Worm (Caenorhabditis elegans) whole organism, young adult: ENCODE data around the gene Y7A9D.1.
A peak's percentile ranks its signal among the peaks of the same experiment; 100 is the strongest.

ENCODE experiments used
- B0261.1 ChIP-seq: sonication (generic microtip); optimal IDR thresholded peaks from 2 replicates; lab custom pipeline; 2016; ENCODE audit warnings: mild to moderate bottlenecking, missing genetic modification characterization, moderate library complexity, missing compliant biosample characterization
- C06A6.2 ChIP-seq: fragments of 200-800 bp; sonication (Bioruptor generic); conservative IDR thresholded peaks from 2 replicates; pipeline ENCODE4 v1.3.6; 2022; ENCODE audit warnings: missing genetic modification characterization, missing compliant biosample characterization
- C17E4.6 ChIP-seq: fragments of 200-800 bp; sonication (Bioruptor generic); IDR thresholded peaks from 2 replicates; pipeline ENCODE4 v1.3.6; 2022; ENCODE audit warnings: missing genetic modification reagents, missing genetic modification characterization, missing compliant biosample characterization
- D2030.7 ChIP-seq: fragments of 200-800 bp; sonication (Bioruptor generic); IDR thresholded peaks from 2 replicates; pipeline ENCODE4 v1.3.6; 2022; ENCODE audit warnings: missing genetic modification reagents, missing genetic modification characterization, missing compliant biosample characterization
- F10E7.11 ChIP-seq: sonication (generic microtip); optimal IDR thresholded peaks from 2 replicates; lab custom pipeline; 2017; ENCODE audit warnings: mild to moderate bottlenecking, missing genetic modification characterization, moderate library complexity, missing compliant biosample characterization
- F33H1.4 ChIP-seq: fragments of 200-800 bp; sonication (Bioruptor generic); IDR thresholded peaks from 2 replicates; pipeline ENCODE4 v1.3.6; 2022; ENCODE audit warnings: missing genetic modification reagents, missing genetic modification characterization, missing compliant biosample characterization
- F37B4.10 ChIP-seq: fragments of 200-800 bp; sonication (Bioruptor generic); IDR thresholded peaks from 2 replicates; pipeline ENCODE4 v1.3.6; 2022; ENCODE audit warnings: missing genetic modification characterization, missing compliant biosample characterization
- F55B11.4 ChIP-seq: sonication (generic microtip); optimal IDR thresholded peaks from 2 replicates; lab custom pipeline; 2016; ENCODE audit warnings: missing compliant biosample characterization, missing genetic modification characterization, borderline replicate concordance; ENCODE audit not compliant: insufficient read depth
- K11D2.4 ChIP-seq: fragments of 200-800 bp; sonication (Bioruptor generic); IDR thresholded peaks from 2 replicates; pipeline ENCODE4 v1.3.6; 2022; ENCODE audit warnings: missing genetic modification reagents, missing genetic modification characterization, missing compliant biosample characterization
- T07F8.4 ChIP-seq: sonication (generic microtip); optimal IDR thresholded peaks from 2 replicates; lab custom pipeline; 2016; ENCODE audit warnings: mild to moderate bottlenecking, missing genetic modification characterization, moderate library complexity, missing compliant biosample characterization
- T26A5.8 ChIP-seq: sonication (generic microtip); optimal IDR thresholded peaks from 2 replicates; lab custom pipeline; 2016; ENCODE audit warnings: missing genetic modification characterization, missing compliant biosample characterization
- Y53F4B.3 ChIP-seq: fragments of 200-800 bp; sonication (Bioruptor generic); IDR thresholded peaks from 2 replicates; pipeline ENCODE4 v1.3.6; 2022; ENCODE audit warnings: missing genetic modification reagents, missing genetic modification characterization, missing compliant biosample characterization
- Y53G8AR.9 ChIP-seq: fragments of 200-800 bp; sonication (Bioruptor generic); conservative IDR thresholded peaks from 2 replicates; pipeline ENCODE4 v1.3.6; 2022; ENCODE audit warnings: missing genetic modification reagents, missing genetic modification characterization, missing compliant biosample characterization
- ZK185.1 ChIP-seq: sonication (generic microtip); optimal IDR thresholded peaks from 2 replicates; lab custom pipeline; 2016; ENCODE audit warnings: mild to moderate bottlenecking, missing genetic modification characterization, missing compliant biosample characterization; ENCODE audit not compliant: poor library complexity, severe bottlenecking
- attf-3 ChIP-seq: fragments of 200-800 bp; sonication (Bioruptor generic); conservative IDR thresholded peaks from 2 replicates; pipeline ENCODE4 v1.3.6; 2022; ENCODE audit warnings: missing genetic modification reagents, missing genetic modification characterization, missing compliant biosample characterization
- attf-6 ChIP-seq: fragments of 200-800 bp; sonication (Bioruptor generic); IDR thresholded peaks from 2 replicates; pipeline ENCODE4 v1.3.6; 2022; ENCODE audit warnings: missing genetic modification reagents, missing genetic modification characterization, missing compliant biosample characterization
- ccch-3 ChIP-seq: fragments of 200-800 bp; sonication (Bioruptor generic); optimal IDR thresholded peaks from 2 replicates; lab custom pipeline; 2018; ENCODE audit warnings: mild to moderate bottlenecking, missing genetic modification characterization, missing compliant biosample characterization
- cebp-1 ChIP-seq, 2 experiments: fragments of 200-800 bp in 1 of 2; sonication (Bioruptor generic) in 1 of 2; sonication (generic microtip) in 1 of 2; IDR thresholded peaks in 1 of 2; optimal IDR thresholded peaks in 1 of 2; 2 replicates each; pipeline versions ENCODE4 v1.3.6 to Lab custom; 2017 to 2022; ENCODE audit warnings: missing compliant biosample characterization in 2 of 2, missing genetic modification characterization in 2 of 2, mild to moderate bottlenecking in 1 of 2, missing genetic modification reagents in 1 of 2, moderate library complexity in 1 of 2
- ceh-58 ChIP-seq: fragments of 200-800 bp; sonication (Bioruptor generic); IDR thresholded peaks from 2 replicates; pipeline ENCODE4 v1.3.6; 2022; ENCODE audit warnings: missing genetic modification characterization, missing compliant biosample characterization
- chd-7 ChIP-seq: sonication (generic microtip); optimal IDR thresholded peaks from 2 replicates; lab custom pipeline; 2016; ENCODE audit warnings: mild to moderate bottlenecking, missing genetic modification characterization, moderate library complexity, missing compliant biosample characterization
- dpff-1 ChIP-seq: sonication (generic microtip); optimal IDR thresholded peaks from 2 replicates; lab custom pipeline; 2017; ENCODE audit warnings: mild to moderate bottlenecking, missing genetic modification characterization, missing compliant biosample characterization
- egl-44 ChIP-seq: fragments of 200-800 bp; sonication (Bioruptor generic); IDR thresholded peaks from 2 replicates; pipeline ENCODE4 v1.3.6; 2022; ENCODE audit warnings: missing genetic modification reagents, missing genetic modification characterization, missing compliant biosample characterization
- ekl-4 ChIP-seq: fragments of 200-800 bp; sonication (Bioruptor generic); IDR thresholded peaks from 2 replicates; pipeline ENCODE4 v1.3.6; 2022; ENCODE audit warnings: missing genetic modification reagents, missing genetic modification characterization, missing compliant biosample characterization
- hlh-12 ChIP-seq: sonication (generic microtip); optimal IDR thresholded peaks from 2 replicates; lab custom pipeline; 2016; ENCODE audit warnings: missing genetic modification characterization, missing compliant biosample characterization
- hmg-20 ChIP-seq: fragments of 200-800 bp; sonication (Bioruptor generic); IDR thresholded peaks from 2 replicates; pipeline ENCODE4 v1.3.6; 2022; ENCODE audit warnings: missing genetic modification reagents, missing genetic modification characterization, missing compliant biosample characterization
- hsf-1 ChIP-seq: fragments of 200-800 bp; sonication (Bioruptor generic); IDR thresholded peaks from 2 replicates; pipeline ENCODE4 v1.3.6; 2022; ENCODE audit warnings: missing genetic modification reagents, missing genetic modification characterization, missing compliant biosample characterization
- let-607 ChIP-seq, 2 experiments: fragments of 200-800 bp in 1 of 2; sonication (Bioruptor generic) in 1 of 2; sonication (generic microtip) in 1 of 2; optimal IDR thresholded peaks; 2 replicates each; lab custom pipeline; 2016 to 2018; ENCODE audit warnings: mild to moderate bottlenecking in 2 of 2, missing compliant biosample characterization in 2 of 2, missing genetic modification characterization in 2 of 2, moderate library complexity in 2 of 2, missing genotype in 1 of 2
- lsl-1 ChIP-seq: fragments of 200-800 bp; sonication (Bioruptor generic); optimal IDR thresholded peaks from 2 replicates; lab custom pipeline; 2018; ENCODE audit warnings: mild to moderate bottlenecking, missing genetic modification characterization, moderate library complexity, missing compliant biosample characterization
- madf-6 ChIP-seq: fragments of 200-800 bp; sonication (Bioruptor generic); IDR thresholded peaks from 2 replicates; pipeline ENCODE4 v1.3.6; 2022; ENCODE audit warnings: missing genetic modification reagents, missing genetic modification characterization, missing compliant biosample characterization
- mcd-1 ChIP-seq: fragments of 200-800 bp; sonication (Bioruptor generic); IDR thresholded peaks from 2 replicates; pipeline ENCODE4 v1.3.6; 2022; ENCODE audit warnings: missing genetic modification reagents, missing genetic modification characterization, missing compliant biosample characterization
- mes-4 ChIP-seq: sonication (generic microtip); optimal IDR thresholded peaks from 2 replicates; lab custom pipeline; 2016; ENCODE audit warnings: missing genotype, missing genetic modification characterization, missing compliant biosample characterization
- nhr-120 ChIP-seq: fragments of 200-800 bp; sonication (Bioruptor generic); IDR thresholded peaks from 2 replicates; pipeline ENCODE4 v1.3.6; 2022; ENCODE audit warnings: missing genetic modification characterization, missing compliant biosample characterization
- nhr-27 ChIP-seq: fragments of 200-800 bp; sonication (Bioruptor generic); optimal IDR thresholded peaks from 2 replicates; lab custom pipeline; 2018; ENCODE audit warnings: mild to moderate bottlenecking, missing genetic modification characterization, moderate library complexity, missing compliant biosample characterization
- pha-4 ChIP-seq: fragments of 150-350 bp; sonication (generic microtip); optimal IDR thresholded peaks from 2 replicates; lab custom pipeline; 2014; ENCODE audit warnings: missing biosample characterization, missing genetic modification reagents, missing genetic modification characterization
- rec-8 ChIP-seq, 2 experiments: sonication (generic microtip); optimal IDR thresholded peaks; 2 replicates each; lab custom pipeline; 2016; ENCODE audit warnings: mild to moderate bottlenecking in 2 of 2, missing genetic modification characterization in 2 of 2, missing genetic modification reagents in 2 of 2, missing genotype in 2 of 2, missing biosample characterization in 1 of 2, missing compliant biosample characterization in 1 of 2, moderate library complexity in 1 of 2
- rpc-1 ChIP-seq, 2 experiments: fragments of 150-350 bp in 1 of 2; sonication (generic microtip) in 1 of 2; optimal IDR thresholded peaks; 2 replicates each; lab custom pipeline; 2014 to 2018; ENCODE audit warnings: missing biosample characterization in 1 of 2, missing genetic modification characterization in 1 of 2, missing genetic modification reagents in 1 of 2, missing genotype in 1 of 2
- sea-2 ChIP-seq: fragments of 200-800 bp; sonication (Bioruptor generic); IDR thresholded peaks from 2 replicates; pipeline ENCODE4 v1.3.6; 2022; ENCODE audit warnings: missing genetic modification characterization, missing compliant biosample characterization
- snpc-1.1 ChIP-seq: sonication (generic microtip); optimal IDR thresholded peaks from 2 replicates; lab custom pipeline; 2017; ENCODE audit warnings: missing genetic modification characterization, mild to moderate bottlenecking, missing compliant biosample characterization, antibody characterized with exemption, moderate library complexity, missing genotype, missing genetic modification reagents; ENCODE audit not compliant: insufficient read depth
- snpc-1.3 ChIP-seq: sonication (generic microtip); optimal IDR thresholded peaks from 2 replicates; lab custom pipeline; 2017; ENCODE audit warnings: missing genetic modification characterization, mild to moderate bottlenecking, missing compliant biosample characterization, antibody characterized with exemption, moderate library complexity, missing genotype, missing genetic modification reagents; ENCODE audit not compliant: insufficient read depth
- snpc-4 ChIP-seq, 5 experiments: fragments of 150-350 bp in 1 of 5; sonication (generic microtip) in 4 of 5; optimal IDR thresholded peaks; 2 replicates each; lab custom pipeline; 2014 to 2018; ENCODE audit warnings: missing genetic modification characterization in 5 of 5, missing biosample characterization in 3 of 5, antibody characterized with exemption in 2 of 5, mild to moderate bottlenecking in 2 of 5, missing compliant biosample characterization in 2 of 5, missing genotype in 2 of 5, moderate library complexity in 2 of 5, missing genetic modification reagents in 1 of 5
- xnd-1 ChIP-seq: sonication (generic microtip); optimal IDR thresholded peaks from 2 replicates; lab custom pipeline; 2016; ENCODE audit warnings: missing genotype, missing genetic modification reagents, missing genetic modification characterization, missing compliant biosample characterization
- ztf-26 ChIP-seq: sonication (generic microtip); optimal IDR thresholded peaks from 2 replicates; lab custom pipeline; 2017; ENCODE audit warnings: missing genetic modification characterization, missing compliant biosample characterization
- ztf-28 ChIP-seq: fragments of 200-800 bp; sonication (Bioruptor generic); IDR thresholded peaks from 2 replicates; pipeline ENCODE4 v1.3.6; 2022; ENCODE audit warnings: missing genetic modification reagents, missing genetic modification characterization, missing compliant biosample characterization

Gene Y7A9D.1

ce11 chrIV:16415100-16415973, 33.3 kb upstream of the Y7A9D.1 start:
- TF ChIP-seq Y53G8AR.9 (GFP tag; lab: Robert Waterston, UW) (peak; percentile 24; the same call in 1 of the 2 replicates), F33H1.4 (GFP tag; lab: Robert Waterston, UW) (peak; percentile 54), attf-6 (GFP tag; lab: Robert Waterston, UW) (peak; percentile 98), lsl-1 (peak; percentile 50), T26A5.8 (tag; lab: Kevin White, UChicago) (peak; percentile 65), F10E7.11 (peak; percentile 19), ztf-26 (no peak), ceh-58 (GFP tag; lab: Robert Waterston, UW) (no peak), Y53F4B.3 (GFP tag; lab: Robert Waterston, UW) (peak; percentile 33), cebp-1 (GFP tag; IDR thresholded peaks at IDR 0.05; lab: Robert Waterston, UW) (peak; percentile 67), cebp-1 (tag; optimal IDR thresholded peaks at IDR 0.05; lab: Kevin White, UChicago) (peak; percentile 55), C17E4.6 (GFP tag; lab: Robert Waterston, UW) (0 out of 2 replicates have a peak, but pooled peaks have one; percentile 50), ZK185.1 (no peak), F37B4.10 (GFP tag; lab: Robert Waterston, UW) (no peak), mes-4 (tag; lab: Kevin White, UChicago) (no peak), snpc-4 (GFP tag; optimal IDR thresholded peaks at IDR 0.05; lab: Kevin White, UChicago) (peak; percentile 80), snpc-4 (tag; optimal IDR thresholded peaks at IDR 0.05; lab: Kevin White, UChicago) (peak; percentile 15 to 94 (median 72)), dpff-1 (tag; lab: Kevin White, UChicago) (no peak), sea-2 (GFP tag; lab: Robert Waterston, UW) (peak; percentile 58; the same call in 1 of the 2 replicates), F55B11.4 (tag; lab: Kevin White, UChicago) (no peak), nhr-27 (tag; lab: Kevin White, UChicago) (peak; percentile 25), snpc-1.3 (tag; lab: Kevin White, UChicago) (peak; percentile 69), B0261.1 (peak; percentile 8), xnd-1 (tag; lab: Kevin White, UChicago) (no peak), attf-3 (GFP tag; lab: Robert Waterston, UW) (peak; percentile 33; the same call in 1 of the 2 replicates), hlh-12 (tag; lab: Kevin White, UChicago) (no peak), snpc-1.1 (tag; lab: Kevin White, UChicago) (no peak), ccch-3 (no peak), ztf-28 (GFP tag; lab: Robert Waterston, UW) (peak; percentile 94), D2030.7 (GFP tag; lab: Robert Waterston, UW) (peak; percentile 84), nhr-120 (0 out of 2 replicates have a peak, but pooled peaks have one; percentile 60), C06A6.2 (GFP tag; lab: Robert Waterston, UW) (no peak; the same call in 1 of the 2 replicates), egl-44 (GFP tag; lab: Robert Waterston, UW) (peak; percentile 48; the same call in 1 of the 2 replicates), rpc-1 (optimal IDR thresholded peaks at IDR 0.05; lab: Kevin White, UChicago) (no peak), rpc-1 (tag; optimal IDR thresholded peaks at IDR 0.05; lab: Kevin White, UChicago) (no peak), hsf-1 (GFP tag; lab: Robert Waterston, UW) (peak; percentile 62; the same call in 1 of the 2 replicates), T07F8.4 (tag; lab: Kevin White, UChicago) (peak; percentile 31), ekl-4 (peak; percentile 50), K11D2.4 (GFP tag; lab: Robert Waterston, UW) (peak; percentile 83), rec-8 (tag; optimal IDR thresholded peaks at IDR 0.05; lab: Kevin White, UChicago) (peak; percentile 48 to 69), pha-4 (tag; lab: Kevin White, UChicago) (no peak), let-607 (tag; optimal IDR thresholded peaks at IDR 0.05; lab: Kevin White, UChicago) (peak in 1 of 2 experiments; percentile 59), chd-7 (peak; percentile 29), mcd-1 (peak; percentile 74), madf-6 (GFP tag; lab: Robert Waterston, UW) (peak; percentile 71), hmg-20 (GFP tag; lab: Robert Waterston, UW) (peak; percentile 77)
